Worm (Caenorhabditis elegans): ENCODE results near the gene T01B11.1.

DNA sequence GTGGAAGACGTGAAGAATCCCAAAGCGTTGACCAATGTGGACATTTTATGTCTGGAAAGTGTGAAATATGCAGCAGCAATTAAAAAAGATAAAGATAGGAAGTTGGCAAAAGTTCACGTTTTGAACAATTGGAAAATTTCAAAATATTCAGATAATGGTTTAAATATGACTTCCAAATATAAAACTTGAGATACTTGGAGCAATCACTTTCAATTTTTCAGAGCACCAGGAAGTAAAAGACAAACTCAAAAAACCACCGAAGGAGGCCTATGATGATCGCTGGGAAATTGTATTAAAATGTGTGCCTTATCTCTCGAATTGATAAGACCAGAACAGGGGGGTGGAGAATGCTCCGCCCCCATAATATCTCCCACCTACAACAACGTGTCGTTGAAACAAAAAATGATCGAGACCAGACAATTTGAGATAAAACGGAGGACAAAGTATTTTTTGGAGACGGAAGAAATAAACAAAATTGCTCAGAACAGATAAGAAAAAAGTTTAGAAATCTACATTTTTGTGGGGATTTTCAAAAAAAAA lies 4.8 kb downstream of the T01B11.1 start, which contains the start of gene eppl-1:
- TF ChIP-seq ama-1 (optimal IDR thresholded peaks at IDR 0.05), result no peak
- no peak for TF ChIP-seq hmbx-1 (tag; optimal IDR thresholded peaks at IDR 0.05)
- TF ChIP-seq flt-1 (GFP tag; IDR thresholded peaks at IDR 0.05), result no peak
- no peak for TF ChIP-seq ets-7 (tag; optimal IDR thresholded peaks at IDR 0.05)
- no peak for TF ChIP-seq ceh-13 (GFP tag; optimal IDR thresholded peaks at IDR 0.05)
- no peak for TF ChIP-seq scrt-1 (GFP tag; IDR thresholded peaks at IDR 0.05)
- TF ChIP-seq hmg-4 (GFP tag; optimal IDR thresholded peaks at IDR 0.05), result no peak
- no peak for TF ChIP-seq tbx-37 (GFP tag; conservative IDR thresholded peaks at IDR 0.05)
- TF ChIP-seq aly-1 (tag; optimal IDR thresholded peaks at IDR 0.05), result no peak
- TF ChIP-seq sea-1 (GFP tag; conservative IDR thresholded peaks at IDR 0.05), result no peak
- TF ChIP-seq ceh-36 (tag; optimal IDR thresholded peaks at IDR 0.05), result no peak
- no peak for TF ChIP-seq B0310.2 (tag; optimal IDR thresholded peaks at IDR 0.05)
